Fruit fly (Drosophila melanogaster) whole organism, pupa: ENCODE results near the gene galla-2.

Experiments
- CG10348 ChIP-seq: fragments of 200-800 bp; sonication (Bioruptor generic); IDR thresholded peaks from 2 replicates; pipeline ENCODE4 v1.3.6; 2022; ENCODE audit warnings: missing biosample characterization, missing genetic modification characterization
- CG12605 ChIP-seq: fragments of 200-800 bp; sonication (Bioruptor generic); IDR thresholded peaks from 2 replicates; pipeline ENCODE4 v1.3.6; 2022; ENCODE audit warnings: missing biosample characterization, missing genetic modification characterization
- CG13204 ChIP-seq: fragments of 200-800 bp; sonication (Bioruptor generic); optimal IDR thresholded peaks from 2 replicates; lab custom pipeline; 2018; ENCODE audit warnings: missing biosample characterization, mild to moderate bottlenecking, missing genetic modification characterization, moderate library complexity
- CG14655 ChIP-seq: fragments of 200-800 bp; sonication (Bioruptor generic); optimal IDR thresholded peaks from 3 replicates; lab custom pipeline; 2017; ENCODE audit warnings: mild to moderate bottlenecking, missing biosample characterization, missing genetic modification reagents, missing genetic modification characterization
- CG15710 ChIP-seq: fragments of 200-800 bp; sonication (Bioruptor generic); optimal IDR thresholded peaks from 2 replicates; lab custom pipeline; 2018; ENCODE audit warnings: missing biosample characterization, mild to moderate bottlenecking, missing genetic modification characterization, moderate library complexity
- CG17806 ChIP-seq: fragments of 200-800 bp; sonication (Bioruptor generic); optimal IDR thresholded peaks from 2 replicates; lab custom pipeline; 2018; ENCODE audit warnings: missing biosample characterization, mild to moderate bottlenecking, missing genetic modification characterization, moderate library complexity
- CG32121 ChIP-seq: fragments of 200-800 bp; sonication (Bioruptor generic); IDR thresholded peaks from 2 replicates; pipeline ENCODE4 v1.3.6; 2022; ENCODE audit warnings: missing biosample characterization, missing genetic modification characterization
- CG34367 ChIP-seq: fragments of 200-800 bp; sonication (Bioruptor generic); optimal IDR thresholded peaks from 2 replicates; lab custom pipeline; 2018; ENCODE audit warnings: missing biosample characterization, mild to moderate bottlenecking, missing genetic modification characterization
- CG4496 ChIP-seq: fragments of 200-800 bp; sonication (Bioruptor generic); IDR thresholded peaks from 3 replicates; pipeline ENCODE4 v1.3.6; 2022; ENCODE audit warnings: missing biosample characterization, missing genetic modification characterization
- CG8159 ChIP-seq: fragments of 200-800 bp; sonication (Bioruptor generic); optimal IDR thresholded peaks from 3 replicates; lab custom pipeline; 2018; ENCODE audit warnings: missing biosample characterization, mild to moderate bottlenecking, missing genetic modification characterization, moderate library complexity
- CG8301 ChIP-seq: fragments of 200-800 bp; sonication (Bioruptor generic); optimal IDR thresholded peaks from 2 replicates; lab custom pipeline; 2018; ENCODE audit warnings: missing biosample characterization, mild to moderate bottlenecking, missing genetic modification characterization
- CG9948 ChIP-seq: fragments of 200-800 bp; sonication (Bioruptor generic); optimal IDR thresholded peaks from 2 replicates; lab custom pipeline; 2018; ENCODE audit warnings: missing biosample characterization, mild to moderate bottlenecking, missing genetic modification characterization, moderate library complexity
- D1 ChIP-seq: fragments of 200-800 bp; sonication (Bioruptor generic); optimal IDR thresholded peaks from 2 replicates; lab custom pipeline; 2018; ENCODE audit warnings: missing biosample characterization, mild to moderate bottlenecking, missing genetic modification characterization, moderate library complexity
- EcR ChIP-seq: fragments of 200-800 bp; sonication (Bioruptor generic); optimal IDR thresholded peaks from 3 replicates; lab custom pipeline; 2019; ENCODE audit warnings: missing biosample characterization, missing genetic modification characterization, mild to moderate bottlenecking, moderate library complexity, missing genetic modification reagents
- Ets98B ChIP-seq: fragments of 200-800 bp; sonication (Bioruptor generic); IDR thresholded peaks from 2 replicates; pipeline ENCODE4 v1.3.6; 2022; ENCODE audit warnings: missing biosample characterization, missing genetic modification characterization
- Pif1A ChIP-seq: fragments of 200-800 bp; sonication (Bioruptor generic); optimal IDR thresholded peaks from 3 replicates; lab custom pipeline; 2016; ENCODE audit warnings: missing biosample characterization, missing genetic modification characterization
- Pif1B ChIP-seq: fragments of 200-800 bp; sonication (Bioruptor generic); optimal IDR thresholded peaks from 3 replicates; lab custom pipeline; 2016; ENCODE audit warnings: missing biosample characterization, missing genetic modification characterization
- Snoo ChIP-seq: fragments of 200-800 bp; sonication (Bioruptor generic); optimal IDR thresholded peaks from 3 replicates; lab custom pipeline; 2017; ENCODE audit warnings: missing biosample characterization, mild to moderate bottlenecking, missing genetic modification characterization, inconsistent platforms
- fd96Ca ChIP-seq: fragments of 200-800 bp; sonication (Bioruptor generic); IDR thresholded peaks from 3 replicates; pipeline ENCODE4 v1.3.6; 2022; ENCODE audit warnings: missing biosample characterization, missing genetic modification characterization
- gl ChIP-seq: fragments of 200-800 bp; sonication (Bioruptor generic); optimal IDR thresholded peaks from 2 replicates; lab custom pipeline; 2018; ENCODE audit warnings: missing biosample characterization, mild to moderate bottlenecking, missing genetic modification characterization
- rn ChIP-seq: fragments of 200-800 bp; sonication (Bioruptor generic); IDR thresholded peaks from 2 replicates; pipeline ENCODE4 v1.3.6; 2022; ENCODE audit warnings: missing biosample characterization, missing genetic modification characterization

The galla-2 gene

dm6 chr3L:10852347-10853130 lies 30.2 kb upstream of the galla-2 start:
- TF ChIP-seq D1 (tag; lab: Kevin White, UChicago) (peak; percentile 53), CG15710 (tag; lab: Kevin White, UChicago) (peak; percentile 93), EcR (GFP tag; lab: Kevin White, UChicago) (peak; percentile 67), CG34367 (tag; lab: Kevin White, UChicago) (peak; percentile 88), CG14655 (GFP tag; lab: Kevin White, UChicago) (peak; percentile 95), CG9948 (peak; percentile 87), gl (tag; lab: Kevin White, UChicago) (peak; percentile 97), CG32121 (GFP tag; lab: Robert Waterston, UW) (peak; percentile 86), CG17806 (tag; lab: Kevin White, UChicago) (peak; percentile 85), Snoo (tag; lab: Kevin White, UChicago) (peak; percentile 92), CG13204 (GFP tag; lab: Kevin White, UChicago) (peak; percentile 96), CG10348 (GFP tag; lab: Robert Waterston, UW) (peak; percentile 36; the same call in 1 of the 2 replicates), CG12605 (GFP tag; lab: Robert Waterston, UW) (peak; percentile 98), CG8301 (tag; lab: Kevin White, UChicago) (peak; percentile 84), Pif1B (GFP tag; lab: Kevin White, UChicago) (peak; percentile 97), rn (peak; percentile 88), CG4496 (peak; percentile 96), fd96Ca (GFP tag; lab: Robert Waterston, UW) (peak; percentile 94), CG8159 (tag; lab: Kevin White, UChicago) (peak; percentile 93), Ets98B (GFP tag; lab: Robert Waterston, UW) (peak; percentile 96), Pif1A (GFP tag; lab: Kevin White, UChicago) (peak; percentile 97)

dm6 chr3L:10853131-10853471 lies 29.6 kb upstream of the galla-2 start:
- no peak for TF ChIP-seq EcR (GFP tag; lab: Kevin White, UChicago)
- no peak for TF ChIP-seq Ets98B (GFP tag; lab: Robert Waterston, UW)
- no peak for TF ChIP-seq CG13204 (GFP tag; lab: Kevin White, UChicago)
- peak; percentile 27 for TF ChIP-seq CG8159 (tag; lab: Kevin White, UChicago)
- TF ChIP-seq CG14655 (GFP tag; lab: Kevin White, UChicago), result peak; percentile 44

- peak; percentile 28 for TF ChIP-seq CG8159 (tag; lab: Kevin White, UChicago)
- peak; percentile 42 for TF ChIP-seq CG14655 (GFP tag; lab: Kevin White, UChicago)
- no peak for TF ChIP-seq CG15710 (tag; lab: Kevin White, UChicago)
- TF ChIP-seq Pif1A (GFP tag; lab: Kevin White, UChicago), result no peak
- no peak for TF ChIP-seq CG34367 (tag; lab: Kevin White, UChicago)
- TF ChIP-seq Snoo (tag; lab: Kevin White, UChicago), result no peak
- TF ChIP-seq CG17806 (tag; lab: Kevin White, UChicago), result peak; percentile 16
- peak; percentile 50 for TF ChIP-seq CG9948
- no peak for TF ChIP-seq gl (tag; lab: Kevin White, UChicago)
- no peak for TF ChIP-seq CG32121 (GFP tag; lab: Robert Waterston, UW)
- TF ChIP-seq, all 21 proteins: peak for 4
These were observed 29.1 kb upstream of the galla-2 start for dm6 chr3L:10853618-10854017.

- TF ChIP-seq CG12605 (GFP tag; lab: Robert Waterston, UW), result peak; percentile 50
- TF ChIP-seq CG14655 (GFP tag; lab: Kevin White, UChicago), result no peak
- TF ChIP-seq CG17806 (tag; lab: Kevin White, UChicago), result no peak
- peak; percentile 71 for TF ChIP-seq fd96Ca (GFP tag; lab: Robert Waterston, UW)
- no peak for TF ChIP-seq CG8301 (tag; lab: Kevin White, UChicago)
- TF ChIP-seq EcR (GFP tag; lab: Kevin White, UChicago), result no peak
- peak; percentile 60 for TF ChIP-seq CG13204 (GFP tag; lab: Kevin White, UChicago)
- TF ChIP-seq CG15710 (tag; lab: Kevin White, UChicago), result no peak
- no peak for TF ChIP-seq CG10348 (GFP tag; lab: Robert Waterston, UW)
- TF ChIP-seq CG9948, result no peak
- peak; percentile 37 for TF ChIP-seq Ets98B (GFP tag; lab: Robert Waterston, UW)
- TF ChIP-seq CG32121 (GFP tag; lab: Robert Waterston, UW), result peak; percentile 52; the same call in 1 of the 2 replicates
- no peak for TF ChIP-seq gl (tag; lab: Kevin White, UChicago)
- TF ChIP-seq CG34367 (tag; lab: Kevin White, UChicago), result no peak
- no peak for TF ChIP-seq Snoo (tag; lab: Kevin White, UChicago)
- TF ChIP-seq CG8159 (tag; lab: Kevin White, UChicago), result no peak
- peak; percentile 42; the same call in 1 of the 2 replicates for TF ChIP-seq rn
- TF ChIP-seq CG4496, result peak; percentile 55; the same call in 2 of the 3 replicates
- TF ChIP-seq, all 21 proteins: peak for 7
These were observed 28.7 kb upstream of the galla-2 start for dm6 chr3L:10854026-10854425.

- TF ChIP-seq CG13204 (GFP tag; lab: Kevin White, UChicago), result no peak
- TF ChIP-seq EcR (GFP tag; lab: Kevin White, UChicago), result no peak
- TF ChIP-seq rn, result 0 out of 2 replicates have a peak, but pooled peaks have one; percentile 55
- peak; percentile 87 for TF ChIP-seq Pif1A (GFP tag; lab: Kevin White, UChicago)
- TF ChIP-seq Ets98B (GFP tag; lab: Robert Waterston, UW), result peak; percentile 26; the same call in 1 of the 2 replicates
- peak; percentile 77 for TF ChIP-seq D1 (tag; lab: Kevin White, UChicago)
- TF ChIP-seq CG9948, result peak; percentile 93
- TF ChIP-seq Pif1B (GFP tag; lab: Kevin White, UChicago), result peak; percentile 74
- TF ChIP-seq CG17806 (tag; lab: Kevin White, UChicago), result peak; percentile 76
- TF ChIP-seq CG34367 (tag; lab: Kevin White, UChicago), result peak; percentile 80
- peak; percentile 94 for TF ChIP-seq CG14655 (GFP tag; lab: Kevin White, UChicago)
- TF ChIP-seq CG32121 (GFP tag; lab: Robert Waterston, UW), result no peak; the same call in 1 of the 2 replicates
- peak; percentile 85 for TF ChIP-seq CG15710 (tag; lab: Kevin White, UChicago)
- no peak for TF ChIP-seq CG10348 (GFP tag; lab: Robert Waterston, UW)
- peak; percentile 87 for TF ChIP-seq CG8301 (tag; lab: Kevin White, UChicago)
- no peak; the same call in 2 of the 3 replicates for TF ChIP-seq CG4496
- TF ChIP-seq CG8159 (tag; lab: Kevin White, UChicago), result peak; percentile 93
- TF ChIP-seq Snoo (tag; lab: Kevin White, UChicago), result peak; percentile 92
- TF ChIP-seq gl (tag; lab: Kevin White, UChicago), result peak; percentile 68
- 0 out of 2 replicates have a peak, but pooled peaks have one; percentile 19 for TF ChIP-seq CG12605 (GFP tag; lab: Robert Waterston, UW)
- TF ChIP-seq fd96Ca (GFP tag; lab: Robert Waterston, UW), result peak; percentile 23; the same call in 2 of the 3 replicates
These were observed 27.8 kb upstream of the galla-2 start for dm6 chr3L:10854801-10855418.
